Fruit fly (Drosophila melanogaster) whole organism, wandering third instar larva: ENCODE data around the gene CG11263.

Experiments
- Abd-B ChIP-seq: fragments of >200 bp; optimal IDR thresholded peaks from 2 replicates; lab custom pipeline; 2017; ENCODE audit warnings: missing biosample characterization, missing genetic modification characterization
- CG32264 ChIP-seq: fragments of 200-800 bp; sonication (Bioruptor generic); optimal IDR thresholded peaks from 2 replicates; lab custom pipeline; 2016; ENCODE audit warnings: missing biosample characterization, missing genetic modification characterization
- CG9705 ChIP-seq: fragments of 200-800 bp; sonication (Bioruptor generic); optimal IDR thresholded peaks from 2 replicates; lab custom pipeline; 2018; ENCODE audit warnings: missing biosample characterization, mild to moderate bottlenecking, missing genetic modification characterization
- CrebA ChIP-seq: fragments of 200-800 bp; sonication (Bioruptor generic); optimal IDR thresholded peaks from 2 replicates; lab custom pipeline; 2016; ENCODE audit warnings: missing biosample characterization, mild to moderate bottlenecking, missing genetic modification characterization, borderline replicate concordance
- GATAd ChIP-seq: sonication (Bioruptor generic); optimal IDR thresholded peaks from 2 replicates; lab custom pipeline; 2016; ENCODE audit warnings: missing biosample characterization, missing genetic modification characterization
- HLH106 ChIP-seq: fragments of 200-800 bp; optimal IDR thresholded peaks from 3 replicates; lab custom pipeline; 2019; ENCODE audit warnings: missing biosample characterization, mild to moderate bottlenecking, missing genetic modification characterization, moderate library complexity
- OdsH ChIP-seq: fragments of 200-800 bp; sonication (Bioruptor generic); optimal IDR thresholded peaks from 2 replicates; lab custom pipeline; 2016; ENCODE audit warnings: missing biosample characterization, mild to moderate bottlenecking, missing genetic modification characterization
- Sp1 ChIP-seq: fragments of 200-800 bp; sonication (Bioruptor generic); optimal IDR thresholded peaks from 3 replicates; lab custom pipeline; 2019; ENCODE audit warnings: missing biosample characterization, mild to moderate bottlenecking, missing genetic modification characterization, moderate library complexity
- dl ChIP-seq, 2 experiments: fragments of 175-275, 200-275 bp in 1 of 2; fragments of 200-275 bp in 1 of 2; sonication (Bioruptor generic); optimal IDR thresholded peaks; lab custom pipeline; 2018; ENCODE audit warnings: mild to moderate bottlenecking in 2 of 2, missing biosample characterization in 2 of 2, missing genetic modification characterization in 2 of 2, moderate library complexity in 2 of 2; ENCODE audit not compliant: partially characterized antibody in 2 of 2, insufficient read depth in 1 of 2
- dmrt93B ChIP-seq: fragments of 200-800 bp; sonication (Bioruptor generic); optimal IDR thresholded peaks from 2 replicates; lab custom pipeline; 2018; ENCODE audit warnings: missing biosample characterization, mild to moderate bottlenecking, missing genetic modification characterization
- dsf ChIP-seq: sonication (Bioruptor generic); optimal IDR thresholded peaks from 2 replicates; lab custom pipeline; 2016; ENCODE audit warnings: missing biosample characterization, missing genetic modification characterization, borderline replicate concordance
- foxo ChIP-seq, 2 experiments: fragments of 200-800 bp; sonication (Bioruptor generic); optimal IDR thresholded peaks; 2 replicates in 1 of 2; 3 replicates in 1 of 2; lab custom pipeline; 2016 to 2017; ENCODE audit warnings: missing biosample characterization in 2 of 2, missing genetic modification characterization in 2 of 2
- h ChIP-seq: fragments of 200-800 bp; sonication (Bioruptor generic); optimal IDR thresholded peaks from 3 replicates; lab custom pipeline; 2016; ENCODE audit warnings: missing biosample characterization, mild to moderate bottlenecking, missing genetic modification characterization
- psq ChIP-seq: fragments of 200-800 bp; sonication (Bioruptor generic); optimal IDR thresholded peaks from 3 replicates; lab custom pipeline; 2017; ENCODE audit warnings: missing biosample characterization, mild to moderate bottlenecking, missing genetic modification characterization, moderate library complexity
- rgr ChIP-seq: fragments of 200-800 bp; sonication (Bioruptor generic); optimal IDR thresholded peaks from 3 replicates; lab custom pipeline; 2016; ENCODE audit warnings: missing biosample characterization, mild to moderate bottlenecking, missing genetic modification characterization
- sage ChIP-seq: fragments of 200-800 bp; sonication (Bioruptor generic); optimal IDR thresholded peaks from 2 replicates; lab custom pipeline; 2016; ENCODE audit warnings: missing biosample characterization, mild to moderate bottlenecking, missing genetic modification characterization
- sv ChIP-seq: fragments of 200-800 bp; sonication (Bioruptor generic); optimal IDR thresholded peaks from 3 replicates; lab custom pipeline; 2016; ENCODE audit warnings: missing biosample characterization, missing genetic modification characterization
- usp ChIP-seq: fragments of >200 bp; optimal IDR thresholded peaks from 2 replicates; lab custom pipeline; 2017; ENCODE audit warnings: missing biosample characterization, missing genetic modification characterization

CG11263 gene

DNA sequence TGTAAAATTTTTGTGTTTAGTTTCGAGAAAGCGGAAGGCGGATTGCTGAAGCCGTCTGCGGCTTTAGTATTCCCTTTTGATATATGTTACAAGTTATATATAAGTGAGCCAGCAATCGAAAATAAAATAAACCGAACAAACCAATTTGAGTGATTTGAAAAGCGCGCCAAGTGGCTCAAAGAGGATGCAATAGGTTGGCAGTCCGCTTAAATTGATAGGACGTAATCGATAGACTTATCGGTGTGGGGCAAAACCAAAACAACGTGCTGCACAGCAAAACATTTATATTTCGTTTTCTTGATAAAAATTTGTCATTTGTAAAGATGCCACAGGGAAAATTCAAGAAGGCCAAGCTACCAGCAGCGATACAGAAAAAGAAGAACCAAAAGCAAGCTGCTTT is 40.1 kb downstream of the CG11263 start, which contains the start of gene CG11279:
TSS of gene CG11279 (plus strand) at position 220 of the 400 bp plus-strand sequence.
- no peak for TF ChIP-seq dl (GFP tag; optimal IDR thresholded peaks at IDR 0.05; lab: Kevin White, UChicago; ENCODE audit: insufficient read depth in 1 of 2, partially characterized antibody in 2 of 2)
- TF ChIP-seq CG32264 (GFP tag; lab: Kevin White, UChicago), result no peak
- no peak for TF ChIP-seq psq (GFP tag; lab: Kevin White, UChicago)
- no peak for TF ChIP-seq CG9705 (GFP tag; lab: Kevin White, UChicago)
- no peak for TF ChIP-seq foxo (GFP tag; optimal IDR thresholded peaks at IDR 0.05; lab: Kevin White, UChicago)
- no peak for TF ChIP-seq CrebA (GFP tag; lab: Kevin White, UChicago)
- TF ChIP-seq dsf, result no peak

DNA sequence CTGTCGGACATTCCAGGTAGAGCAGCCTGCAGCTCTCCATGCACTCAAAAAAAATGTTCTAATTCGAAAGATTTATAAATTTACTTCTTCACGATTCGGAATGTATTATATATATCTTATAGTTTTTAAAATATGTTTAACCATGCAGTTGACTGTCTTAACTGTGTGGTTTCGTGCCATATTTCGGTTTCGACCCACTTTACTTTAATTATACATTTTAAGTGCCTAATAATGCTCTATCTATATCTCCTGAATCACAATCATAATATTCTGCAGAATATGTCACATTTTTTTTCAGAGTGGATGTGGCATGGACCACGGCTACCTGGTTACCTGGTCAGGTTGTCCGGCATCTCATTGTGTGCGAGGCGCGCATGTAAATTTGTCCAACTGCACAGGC is 43.1 kb downstream of the CG11263 start:
- TF ChIP-seq HLH106 (tag; lab: Kevin White, UChicago) (peak; percentile 22), sv (no peak), CG32264 (GFP tag; lab: Kevin White, UChicago) (no peak), Sp1 (GFP tag; lab: Kevin White, UChicago) (peak; percentile 6), dmrt93B (GFP tag; lab: Kevin White, UChicago) (peak; percentile 3), foxo (GFP tag; optimal IDR thresholded peaks at IDR 0.05; lab: Kevin White, UChicago) (peak in 1 of 2 experiments; percentile 32), GATAd (GFP tag; lab: Kevin White, UChicago) (no peak), OdsH (GFP tag; lab: Kevin White, UChicago) (peak; percentile 15), Abd-B (GFP tag; lab: Kevin White, UChicago) (no peak), psq (GFP tag; lab: Kevin White, UChicago) (peak; percentile 5), h (GFP tag; lab: Kevin White, UChicago) (peak; percentile 30), CrebA (GFP tag; lab: Kevin White, UChicago) (no peak), sage (no peak), rgr (peak; percentile 9)
- TF ChIP-seq, all 38 proteins: peak for 8

DNA sequence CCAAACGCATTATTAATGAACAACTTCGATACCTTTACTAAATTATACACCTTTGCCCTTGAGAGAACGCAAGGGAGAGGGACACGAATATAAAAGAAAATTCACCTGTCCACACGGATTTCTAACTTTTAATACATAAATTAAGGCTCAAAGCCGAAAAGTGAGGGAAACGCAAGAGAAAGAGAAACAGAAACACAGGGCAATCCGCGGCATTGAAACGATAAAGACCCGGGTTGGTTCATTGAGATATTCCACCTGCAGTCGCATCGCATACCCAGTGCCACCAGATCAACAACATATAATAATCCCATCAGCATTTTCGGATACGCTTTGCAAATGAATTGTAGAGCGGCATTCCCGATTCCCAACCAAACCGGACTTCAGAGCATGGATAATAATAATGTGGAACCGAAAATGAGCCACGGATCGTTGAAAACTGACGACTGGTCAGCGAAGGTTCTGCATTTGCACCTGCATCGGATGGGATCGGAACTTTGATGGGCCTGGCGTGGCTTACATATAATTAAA is 44.1 kb downstream of the CG11263 start:
- no peak for TF ChIP-seq usp (GFP tag; lab: Kevin White, UChicago)
- TF ChIP-seq CG32264 (GFP tag; lab: Kevin White, UChicago), result no peak
